Fruit fly (Drosophila melanogaster) whole organism, embryonic: ENCODE results near the gene Pex11c.

Experiments
- CG16813 ChIP-seq: fragments of 200-800 bp; sonication (Bioruptor generic); IDR thresholded peaks from 3 replicates; pipeline ENCODE4 v1.3.6; 2022; ENCODE audit warnings: missing biosample characterization, missing genetic modification characterization; ENCODE audit not compliant: partially characterized antibody
- CG31224 ChIP-seq: fragments of 200-800 bp; sonication (Bioruptor generic); IDR thresholded peaks from 2 replicates; pipeline ENCODE4 v1.3.6; 2022; ENCODE audit warnings: missing biosample characterization, missing genetic modification characterization
- CTCF ChIP-seq: fragments of 200-800 bp; sonication (Bioruptor generic); optimal IDR thresholded peaks from 2 replicates; lab custom pipeline; 2017; ENCODE audit warnings: missing biosample characterization, mild to moderate bottlenecking, missing genetic modification characterization, moderate library complexity
- Dek ChIP-seq: fragments of 200-800 bp; sonication (Bioruptor generic); optimal IDR thresholded peaks from 3 replicates; lab custom pipeline; 2019; ENCODE audit warnings: missing biosample characterization, mild to moderate bottlenecking, missing genetic modification characterization, moderate library complexity
- az2 ChIP-seq: fragments of 200-800 bp; sonication (Bioruptor generic); optimal IDR thresholded peaks from 3 replicates; lab custom pipeline; 2016; ENCODE audit warnings: missing biosample characterization, missing genetic modification characterization
- nerfin-2 ChIP-seq: fragments of 200-800 bp; sonication (Bioruptor generic); IDR thresholded peaks from 2 replicates; pipeline ENCODE4 v1.3.6; 2022; ENCODE audit warnings: missing biosample characterization, missing genetic modification characterization; ENCODE audit not compliant: partially characterized antibody

- no peak for TF ChIP-seq az2 (GFP tag; lab: Kevin White, UChicago)
- no peak for TF ChIP-seq Dek
- no peak for TF ChIP-seq CTCF (GFP tag; lab: Kevin White, UChicago)
- no peak for TF ChIP-seq CG16813 (GFP tag; lab: Robert Waterston, UW)
- TF ChIP-seq CG31224, result no peak
- TF ChIP-seq nerfin-2 (GFP tag; lab: Robert Waterston, UW), result no peak
Measured at dm6 chr3R:23215434-23215730, 42.8 kb upstream of the Pex11c start.
